Worm (Caenorhabditis elegans) whole organism, midembryonic: ENCODE results near the gene ccd-5.

Experiments used
- T22C8.4 ChIP-seq: fragments of 200-800 bp; sonication (Bioruptor generic); IDR thresholded peaks from 2 replicates; pipeline ENCODE4 v1.3.6; 2022; ENCODE audit warnings: missing genetic modification characterization, missing compliant biosample characterization
- flt-1 ChIP-seq: fragments of 200-800 bp; sonication (Bioruptor generic); IDR thresholded peaks from 2 replicates; pipeline ENCODE4 v1.3.6; 2022; ENCODE audit warnings: missing genetic modification characterization, missing compliant biosample characterization
- klf-2 ChIP-seq: fragments of 200-800 bp; sonication (Bioruptor generic); conservative IDR thresholded peaks from 2 replicates; pipeline ENCODE4 v1.3.6; 2022; ENCODE audit warnings: missing genetic modification reagents, missing genetic modification characterization, missing compliant biosample characterization
- ref-1 ChIP-seq: fragments of 200-800 bp; sonication (Bioruptor generic); conservative IDR thresholded peaks from 2 replicates; pipeline ENCODE4 v1.3.6; 2022; ENCODE audit warnings: missing genetic modification reagents, missing genetic modification characterization, missing compliant biosample characterization
- ztf-23 ChIP-seq: fragments of 200-800 bp; sonication (Bioruptor generic); IDR thresholded peaks from 2 replicates; pipeline ENCODE4 v1.3.6; 2022; ENCODE audit warnings: missing genetic modification reagents, missing genetic modification characterization, missing compliant biosample characterization
- ztf-29 ChIP-seq: fragments of 200-800 bp; sonication (Bioruptor generic); IDR thresholded peaks from 2 replicates; pipeline ENCODE4 v1.3.6; 2022; ENCODE audit warnings: missing genetic modification reagents, missing genetic modification characterization, missing compliant biosample characterization

- TF ChIP-seq klf-2 (GFP tag; lab: Robert Waterston, UW) (no peak), ref-1 (no peak), T22C8.4 (no peak), flt-1 (GFP tag; lab: Robert Waterston, UW) (no peak), ztf-29 (GFP tag; lab: Robert Waterston, UW) (no peak), ztf-23 (no peak)
Measured at ce11 chrX:2559979-2560378, 12.5 kb downstream of the ccd-5 start, which contains the start of gene F52H2.5.
